Worm (Caenorhabditis elegans) whole organism, L3 larva: ENCODE results near the gene gon-1.

Experiments used
- ama-1 ChIP-seq: fragments of 150-350 bp; optimal IDR thresholded peaks from 2 replicates; lab custom pipeline; 2018
- fos-1 ChIP-seq: fragments of 150-350 bp; optimal IDR thresholded peaks from 2 replicates; lab custom pipeline; 2014; ENCODE audit warnings: missing biosample characterization, missing genetic modification characterization
- nhr-11 ChIP-seq: fragments of 150-350 bp; optimal IDR thresholded peaks from 2 replicates; lab custom pipeline; 2014; ENCODE audit warnings: missing biosample characterization, missing genetic modification characterization
- nhr-12 ChIP-seq: fragments of 150-350 bp; optimal IDR thresholded peaks from 2 replicates; lab custom pipeline; 2014; ENCODE audit warnings: missing biosample characterization, missing genetic modification characterization
- nhr-77 ChIP-seq: fragments of 150-350 bp; optimal IDR thresholded peaks from 2 replicates; lab custom pipeline; 2014; ENCODE audit warnings: missing biosample characterization, missing genetic modification characterization
- skn-1 ChIP-seq: fragments of 150-350 bp; optimal IDR thresholded peaks from 2 replicates; lab custom pipeline; 2014; ENCODE audit warnings: missing biosample characterization, missing genetic modification characterization

DNA sequence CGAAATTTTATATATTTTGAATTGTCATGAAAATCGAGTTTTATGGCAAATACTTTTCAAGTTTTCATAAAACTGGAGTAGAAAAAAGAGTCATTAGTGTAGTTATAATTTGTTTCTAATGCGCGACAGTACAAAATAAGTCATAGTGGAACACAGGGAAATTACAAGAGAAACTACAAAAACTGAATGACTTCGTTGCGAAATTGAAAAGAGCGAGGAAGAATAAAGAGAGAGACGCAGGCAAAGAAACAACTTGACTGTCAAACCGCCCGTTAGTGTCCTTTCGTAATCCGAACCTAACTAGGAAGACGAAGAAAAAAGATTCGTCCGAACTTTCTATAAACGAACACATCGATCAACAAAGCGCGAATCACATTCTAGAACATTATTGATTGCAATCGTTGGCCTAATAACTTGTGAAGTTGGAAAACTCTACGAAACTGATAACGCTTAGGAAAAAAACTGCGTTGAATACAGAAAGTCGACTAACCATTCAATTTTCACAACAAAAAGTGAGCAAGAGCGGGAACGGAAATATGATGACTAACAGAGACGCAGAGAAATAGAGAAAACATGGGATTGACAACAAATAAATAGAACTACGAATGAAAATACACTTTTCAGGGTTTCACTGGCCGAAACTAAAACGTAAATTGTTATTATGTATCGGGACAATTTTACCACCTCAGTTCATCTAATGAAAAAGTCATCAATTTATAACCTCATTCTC is 40.3 kb upstream of the gon-1 start:
- TF ChIP-seq nhr-77 (tag; lab: Kevin White, UChicago): no peak
- TF ChIP-seq ama-1 (lab: Kevin White, UChicago): peak; percentile 61
- peak; percentile 79 for TF ChIP-seq skn-1 (tag; lab: Kevin White, UChicago)
- no peak for TF ChIP-seq fos-1 (tag; lab: Kevin White, UChicago)
- no peak for TF ChIP-seq nhr-12 (tag; lab: Kevin White, UChicago)
- no peak for TF ChIP-seq nhr-11 (tag; lab: Kevin White, UChicago)
